Worm (Caenorhabditis elegans) whole organism, L2 larva: ENCODE results near the gene H41C03.3.

Source experiments
- R02D3.7 ChIP-seq: fragments of 150-350 bp; optimal IDR thresholded peaks from 2 replicates; lab custom pipeline; 2014; ENCODE audit warnings: missing biosample characterization, missing genetic modification characterization
- ama-1 ChIP-seq: fragments of 150-350 bp; optimal IDR thresholded peaks from 2 replicates; lab custom pipeline; 2018; ENCODE audit warnings: inconsistent platforms
- blmp-1 ChIP-seq: sonication (generic microtip); optimal IDR thresholded peaks from 2 replicates; lab custom pipeline; 2017; ENCODE audit warnings: missing genetic modification characterization, mild to moderate bottlenecking, missing compliant biosample characterization, antibody characterized with exemption, moderate library complexity; ENCODE audit not compliant: insufficient read depth
- lin-11 ChIP-seq: fragments of 150-350 bp; sonication (generic microtip); optimal IDR thresholded peaks from 2 replicates; lab custom pipeline; 2014; ENCODE audit warnings: missing biosample characterization, missing genetic modification characterization, inconsistent platforms, mixed read lengths
- lin-39 ChIP-seq: fragments of 150-350 bp; optimal IDR thresholded peaks from 2 replicates; lab custom pipeline; 2014; ENCODE audit warnings: missing biosample characterization, missing genetic modification reagents, missing genetic modification characterization
- lsy-2 ChIP-seq, 2 experiments: fragments of 150-350 bp in 1 of 2; sonication (generic microtip) in 1 of 2; optimal IDR thresholded peaks; 2 replicates each; lab custom pipeline; 2014 to 2017; ENCODE audit warnings: missing biosample characterization in 2 of 2, missing genetic modification characterization in 2 of 2
- mbf-1 ChIP-seq: sonication (generic microtip); optimal IDR thresholded peaks from 2 replicates; lab custom pipeline; 2017; ENCODE audit warnings: missing biosample characterization, missing genetic modification characterization
- nhr-25 ChIP-seq: fragments of 150-350 bp; sonication (generic microtip); optimal IDR thresholded peaks from 3 replicates; lab custom pipeline; 2014; ENCODE audit warnings: missing biosample characterization, missing genetic modification characterization
- unc-62 ChIP-seq: fragments of 150-350 bp; optimal IDR thresholded peaks from 2 replicates; lab custom pipeline; 2014; ENCODE audit warnings: missing biosample characterization, missing genetic modification reagents, missing genetic modification characterization
- zag-1 ChIP-seq: fragments of 150-350 bp; optimal IDR thresholded peaks from 2 replicates; lab custom pipeline; 2014; ENCODE audit warnings: missing biosample characterization, missing genetic modification characterization

- no peak for TF ChIP-seq blmp-1 (tag; lab: Kevin White, UChicago)
- no peak for TF ChIP-seq zag-1 (tag; lab: Kevin White, UChicago)
- no peak for TF ChIP-seq mbf-1 (tag; lab: Kevin White, UChicago)
- no peak for TF ChIP-seq R02D3.7 (tag; lab: Kevin White, UChicago)
- TF ChIP-seq lin-39 (tag; lab: Kevin White, UChicago), result no peak
- no peak for TF ChIP-seq lin-11
- no peak for TF ChIP-seq ama-1
- no peak for TF ChIP-seq unc-62 (GFP tag; lab: Kevin White, UChicago)
- no peak for TF ChIP-seq nhr-25 (tag; lab: Kevin White, UChicago)
- TF ChIP-seq lsy-2 (tag; optimal IDR thresholded peaks at IDR 0.05; lab: Kevin White, UChicago), result no peak
These were observed at the start of gene H41C03.3, which contains the start of gene ZK1248.17 for ce11 chrII:5845441-5845840.
